Worm (Caenorhabditis elegans) whole organism, L4 larva: Measurements from ENCODE around the gene szy-20.

ENCODE experiments used
- Y5F2A.4 ChIP-seq: fragments of 200-800 bp; sonication (Bioruptor generic); optimal IDR thresholded peaks from 2 replicates; lab custom pipeline; 2018; ENCODE audit warnings: mild to moderate bottlenecking, missing genetic modification characterization, missing compliant biosample characterization
- ZK546.5 ChIP-seq, 2 experiments: sonication (generic microtip); optimal IDR thresholded peaks; 2 replicates each; lab custom pipeline; 2017; ENCODE audit warnings: missing biosample characterization in 2 of 2, missing genetic modification characterization in 2 of 2
- dmd-6 ChIP-seq: fragments of 200-800 bp; sonication (Bioruptor generic); IDR thresholded peaks from 2 replicates; pipeline ENCODE4 v1.3.6; 2022; ENCODE audit warnings: missing genetic modification reagents, missing genetic modification characterization, missing compliant biosample characterization
- fkh-10 ChIP-seq: fragments of 150-350 bp; optimal IDR thresholded peaks from 2 replicates; lab custom pipeline; 2014; ENCODE audit warnings: missing biosample characterization, missing genetic modification reagents, missing genetic modification characterization
- lin-13 ChIP-seq: fragments of 150-350 bp; optimal IDR thresholded peaks from 2 replicates; lab custom pipeline; 2014; ENCODE audit warnings: missing biosample characterization, missing genetic modification reagents, missing genetic modification characterization
- lsy-2 ChIP-seq, 2 experiments: fragments of 150-350 bp in 1 of 2; sonication (generic microtip) in 1 of 2; optimal IDR thresholded peaks; 2 replicates each; lab custom pipeline; 2014 to 2017; ENCODE audit warnings: missing biosample characterization in 2 of 2, missing genetic modification characterization in 2 of 2
- nhr-11 ChIP-seq: fragments of 150-350 bp; optimal IDR thresholded peaks from 2 replicates; lab custom pipeline; 2014; ENCODE audit warnings: missing biosample characterization, missing genetic modification characterization
- ztf-11 ChIP-seq: fragments of 150-350 bp; optimal IDR thresholded peaks from 2 replicates; lab custom pipeline; 2014; ENCODE audit warnings: missing biosample characterization, missing genetic modification characterization
- ztf-7 ChIP-seq: fragments of 150-350 bp; optimal IDR thresholded peaks from 2 replicates; lab custom pipeline; 2014; ENCODE audit warnings: missing biosample characterization, missing genetic modification characterization

DNA sequence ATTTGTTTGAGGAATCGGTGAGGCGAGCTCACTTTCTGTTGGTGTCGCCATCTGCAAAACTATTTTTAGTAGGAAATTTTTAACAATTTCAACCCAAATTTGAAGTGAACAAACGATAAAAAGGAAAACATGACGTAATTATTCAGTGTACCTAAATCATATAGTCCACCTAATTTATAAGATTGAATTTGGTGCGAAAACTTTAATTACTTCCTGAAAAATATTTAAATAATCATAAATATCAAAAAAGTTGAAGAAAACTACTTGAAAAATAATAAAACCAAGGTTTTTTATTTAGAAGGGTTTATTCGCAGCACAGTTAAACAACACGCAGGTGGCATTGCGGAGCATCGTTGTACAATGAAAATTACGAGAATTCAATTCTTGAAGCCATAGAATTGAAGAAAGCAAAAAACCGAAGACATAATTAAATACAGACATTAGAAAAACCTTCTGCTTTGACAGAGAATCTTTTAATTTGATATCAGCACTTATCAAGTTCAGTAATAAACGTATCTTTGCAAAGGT lies 4.4 kb upstream of the szy-20 start, which contains the start of gene tomm-40:
- TF ChIP-seq ztf-11 (tag; lab: Kevin White, UChicago), result no peak
- TF ChIP-seq nhr-11 (tag; lab: Kevin White, UChicago), result no peak
- TF ChIP-seq lin-13, result no peak
- TF ChIP-seq fkh-10, result no peak
- no peak for TF ChIP-seq Y5F2A.4 (GFP tag; lab: Kevin White, UChicago)
- TF ChIP-seq dmd-6, result no peak
- no peak for TF ChIP-seq ZK546.5 (tag; optimal IDR thresholded peaks at IDR 0.05; lab: Kevin White, UChicago)
- TF ChIP-seq ztf-7 (tag; lab: Kevin White, UChicago), result no peak
- TF ChIP-seq lsy-2 (tag; optimal IDR thresholded peaks at IDR 0.05; lab: Kevin White, UChicago), result no peak
